Worm (Caenorhabditis elegans) whole organism, young adult: ENCODE results near the gene Y70G10A.4.
A peak's percentile ranks its signal among the peaks of the same experiment; 100 is the strongest.

Experiments used
- B0019.2 ChIP-seq: fragments of 200-800 bp; sonication (Bioruptor generic); conservative IDR thresholded peaks from 2 replicates; pipeline ENCODE4 v1.3.6; 2022; ENCODE audit warnings: missing genetic modification reagents, missing genetic modification characterization, missing compliant biosample characterization
- B0035.1 ChIP-seq: sonication (generic microtip); optimal IDR thresholded peaks from 2 replicates; lab custom pipeline; 2016; ENCODE audit warnings: missing genetic modification characterization, mild to moderate bottlenecking, missing compliant biosample characterization, missing genotype, missing genetic modification reagents
- B0336.3 ChIP-seq: fragments of 200-800 bp; sonication (Bioruptor generic); IDR thresholded peaks from 2 replicates; pipeline ENCODE4 v1.3.6; 2022; ENCODE audit warnings: missing genetic modification characterization, missing compliant biosample characterization
- C17E4.6 ChIP-seq: fragments of 200-800 bp; sonication (Bioruptor generic); IDR thresholded peaks from 2 replicates; pipeline ENCODE4 v1.3.6; 2022; ENCODE audit warnings: missing genetic modification reagents, missing genetic modification characterization, missing compliant biosample characterization
- D2030.7 ChIP-seq: fragments of 200-800 bp; sonication (Bioruptor generic); IDR thresholded peaks from 2 replicates; pipeline ENCODE4 v1.3.6; 2022; ENCODE audit warnings: missing genetic modification reagents, missing genetic modification characterization, missing compliant biosample characterization
- F23B12.7 ChIP-seq: sonication (generic microtip); optimal IDR thresholded peaks from 2 replicates; lab custom pipeline; 2017; ENCODE audit warnings: missing genetic modification characterization, mild to moderate bottlenecking, missing compliant biosample characterization, antibody characterized with exemption, moderate library complexity; ENCODE audit not compliant: insufficient read depth
- F33H1.4 ChIP-seq: fragments of 200-800 bp; sonication (Bioruptor generic); IDR thresholded peaks from 2 replicates; pipeline ENCODE4 v1.3.6; 2022; ENCODE audit warnings: missing genetic modification reagents, missing genetic modification characterization, missing compliant biosample characterization
- K12H6.12 ChIP-seq: fragments of 200-800 bp; sonication (Bioruptor generic); optimal IDR thresholded peaks from 2 replicates; lab custom pipeline; 2018; ENCODE audit warnings: mild to moderate bottlenecking, missing genetic modification characterization, missing compliant biosample characterization
- Y67H2A.10 ChIP-seq: fragments of 200-800 bp; sonication (Bioruptor generic); conservative IDR thresholded peaks from 2 replicates; pipeline ENCODE4 v1.3.6; 2022; ENCODE audit warnings: missing genetic modification reagents, missing genetic modification characterization, missing compliant biosample characterization
- ZK185.1 ChIP-seq: sonication (generic microtip); optimal IDR thresholded peaks from 2 replicates; lab custom pipeline; 2016; ENCODE audit warnings: mild to moderate bottlenecking, missing genetic modification characterization, missing compliant biosample characterization; ENCODE audit not compliant: poor library complexity, severe bottlenecking
- ama-1 ChIP-seq, 3 experiments: fragments of 150-350 bp in 1 of 3; sonication (generic microtip) in 2 of 3; optimal IDR thresholded peaks; 2 replicates each; lab custom pipeline; 2014 to 2018; ENCODE audit warnings: missing biosample characterization in 2 of 3, missing genetic modification characterization in 2 of 3, missing genetic modification reagents in 2 of 3
- aptf-3 ChIP-seq: fragments of 200-800 bp; sonication (Bioruptor generic); IDR thresholded peaks from 2 replicates; pipeline ENCODE4 v1.3.6; 2022; ENCODE audit warnings: missing genetic modification characterization, missing compliant biosample characterization
- athp-1 ChIP-seq: sonication (generic microtip); optimal IDR thresholded peaks from 2 replicates; lab custom pipeline; 2017; ENCODE audit warnings: mild to moderate bottlenecking, missing genetic modification characterization, missing compliant biosample characterization
- attf-5 ChIP-seq: fragments of 200-800 bp; sonication (Bioruptor generic); optimal IDR thresholded peaks from 2 replicates; lab custom pipeline; 2018; ENCODE audit warnings: mild to moderate bottlenecking, missing genetic modification characterization, missing compliant biosample characterization
- attf-6 ChIP-seq: fragments of 200-800 bp; sonication (Bioruptor generic); IDR thresholded peaks from 2 replicates; pipeline ENCODE4 v1.3.6; 2022; ENCODE audit warnings: missing genetic modification reagents, missing genetic modification characterization, missing compliant biosample characterization
- bed-1 ChIP-seq: fragments of 200-800 bp; sonication (Bioruptor generic); IDR thresholded peaks from 2 replicates; pipeline ENCODE4 v1.3.6; 2022; ENCODE audit warnings: missing genetic modification reagents, missing genetic modification characterization, missing compliant biosample characterization
- ccch-3 ChIP-seq: fragments of 200-800 bp; sonication (Bioruptor generic); optimal IDR thresholded peaks from 2 replicates; lab custom pipeline; 2018; ENCODE audit warnings: mild to moderate bottlenecking, missing genetic modification characterization, missing compliant biosample characterization
- ceh-100 ChIP-seq: fragments of 200-800 bp; sonication (Bioruptor generic); IDR thresholded peaks from 2 replicates; pipeline ENCODE4 v1.3.6; 2022; ENCODE audit warnings: missing genetic modification reagents, missing genetic modification characterization, missing compliant biosample characterization
- ceh-27 ChIP-seq: fragments of 200-800 bp; sonication (Bioruptor generic); optimal IDR thresholded peaks from 2 replicates; lab custom pipeline; 2018; ENCODE audit warnings: mild to moderate bottlenecking, missing genetic modification characterization, moderate library complexity, missing compliant biosample characterization
- ceh-58 ChIP-seq: fragments of 200-800 bp; sonication (Bioruptor generic); IDR thresholded peaks from 2 replicates; pipeline ENCODE4 v1.3.6; 2022; ENCODE audit warnings: missing genetic modification characterization, missing compliant biosample characterization
- ceh-91 ChIP-seq: fragments of 200-800 bp; sonication (Bioruptor generic); IDR thresholded peaks from 2 replicates; pipeline ENCODE4 v1.3.6; 2022; ENCODE audit warnings: missing genetic modification reagents, missing genetic modification characterization, missing compliant biosample characterization
- chd-7 ChIP-seq: sonication (generic microtip); optimal IDR thresholded peaks from 2 replicates; lab custom pipeline; 2016; ENCODE audit warnings: mild to moderate bottlenecking, missing genetic modification characterization, moderate library complexity, missing compliant biosample characterization
- dpl-1 ChIP-seq: fragments of 150-350 bp; optimal IDR thresholded peaks from 2 replicates; lab custom pipeline; 2014; ENCODE audit warnings: missing biosample characterization, missing genetic modification reagents, missing genetic modification characterization
- ekl-4 ChIP-seq: fragments of 200-800 bp; sonication (Bioruptor generic); IDR thresholded peaks from 2 replicates; pipeline ENCODE4 v1.3.6; 2022; ENCODE audit warnings: missing genetic modification reagents, missing genetic modification characterization, missing compliant biosample characterization
- ets-4 ChIP-seq: fragments of 200-800 bp; sonication (Bioruptor generic); optimal IDR thresholded peaks from 2 replicates; lab custom pipeline; 2018; ENCODE audit warnings: mild to moderate bottlenecking, missing genetic modification characterization, missing compliant biosample characterization
- gei-17 ChIP-seq: fragments of 200-800 bp; sonication (Bioruptor generic); optimal IDR thresholded peaks from 2 replicates; lab custom pipeline; 2018; ENCODE audit warnings: mild to moderate bottlenecking, missing genetic modification characterization, missing compliant biosample characterization
- him-1 ChIP-seq: sonication (generic microtip); optimal IDR thresholded peaks from 2 replicates; lab custom pipeline; 2016; ENCODE audit warnings: missing genotype, missing genetic modification reagents, missing genetic modification characterization, missing compliant biosample characterization
- hlh-26 ChIP-seq: fragments of 200-800 bp; sonication (Bioruptor generic); conservative IDR thresholded peaks from 2 replicates; pipeline ENCODE4 v1.3.6; 2022; ENCODE audit warnings: missing genetic modification reagents, missing genetic modification characterization, missing compliant biosample characterization
- hsf-1 ChIP-seq: fragments of 200-800 bp; sonication (Bioruptor generic); IDR thresholded peaks from 2 replicates; pipeline ENCODE4 v1.3.6; 2022; ENCODE audit warnings: missing genetic modification reagents, missing genetic modification characterization, missing compliant biosample characterization
- let-526 ChIP-seq: fragments of 200-800 bp; sonication (Bioruptor generic); IDR thresholded peaks from 2 replicates; pipeline ENCODE4 v1.3.6; 2022; ENCODE audit warnings: missing genetic modification reagents, missing genetic modification characterization, missing compliant biosample characterization
- let-607 ChIP-seq, 2 experiments: fragments of 200-800 bp in 1 of 2; sonication (Bioruptor generic) in 1 of 2; sonication (generic microtip) in 1 of 2; optimal IDR thresholded peaks; 2 replicates each; lab custom pipeline; 2016 to 2018; ENCODE audit warnings: mild to moderate bottlenecking in 2 of 2, missing compliant biosample characterization in 2 of 2, missing genetic modification characterization in 2 of 2, moderate library complexity in 2 of 2, missing genotype in 1 of 2
- lin-26 ChIP-seq: fragments of 200-800 bp; sonication (Bioruptor generic); IDR thresholded peaks from 2 replicates; pipeline ENCODE4 v1.3.6; 2022; ENCODE audit warnings: missing genetic modification reagents, missing genetic modification characterization, missing compliant biosample characterization
- lin-54 ChIP-seq: fragments of 200-800 bp; sonication (Bioruptor generic); optimal IDR thresholded peaks from 2 replicates; lab custom pipeline; 2018; ENCODE audit warnings: mild to moderate bottlenecking, missing genetic modification characterization, missing compliant biosample characterization
- madf-10 ChIP-seq: sonication (generic microtip); optimal IDR thresholded peaks from 2 replicates; lab custom pipeline; 2016; ENCODE audit warnings: mild to moderate bottlenecking, missing genetic modification characterization, missing compliant biosample characterization
- madf-3 ChIP-seq: fragments of 200-800 bp; sonication (Bioruptor generic); IDR thresholded peaks from 2 replicates; pipeline ENCODE4 v1.3.6; 2022; ENCODE audit warnings: missing genetic modification reagents, missing genetic modification characterization, missing compliant biosample characterization
- mcd-1 ChIP-seq: fragments of 200-800 bp; sonication (Bioruptor generic); IDR thresholded peaks from 2 replicates; pipeline ENCODE4 v1.3.6; 2022; ENCODE audit warnings: missing genetic modification reagents, missing genetic modification characterization, missing compliant biosample characterization
- mes-4 ChIP-seq: sonication (generic microtip); optimal IDR thresholded peaks from 2 replicates; lab custom pipeline; 2016; ENCODE audit warnings: missing genotype, missing genetic modification characterization, missing compliant biosample characterization
- mxl-1 ChIP-seq: sonication (generic microtip); optimal IDR thresholded peaks from 2 replicates; lab custom pipeline; 2016; ENCODE audit warnings: missing genetic modification characterization, missing compliant biosample characterization
- nfyb-1 ChIP-seq: fragments of 200-800 bp; sonication (Bioruptor generic); IDR thresholded peaks from 2 replicates; pipeline ENCODE4 v1.3.6; 2022; ENCODE audit warnings: missing genetic modification reagents, missing genetic modification characterization, missing compliant biosample characterization
- nhr-80 ChIP-seq: sonication (generic microtip); optimal IDR thresholded peaks from 2 replicates; lab custom pipeline; 2016; ENCODE audit warnings: missing genetic modification characterization, missing compliant biosample characterization
- nhr-90 ChIP-seq: sonication (generic microtip); optimal IDR thresholded peaks from 2 replicates; lab custom pipeline; 2016; ENCODE audit warnings: missing genotype, mild to moderate bottlenecking, missing genetic modification characterization, missing compliant biosample characterization
- rcor-1 ChIP-seq: fragments of 200-800 bp; sonication (Bioruptor generic); IDR thresholded peaks from 2 replicates; pipeline ENCODE4 v1.3.6; 2022; ENCODE audit warnings: missing genetic modification reagents, missing genetic modification characterization, missing compliant biosample characterization
- rec-8 ChIP-seq, 2 experiments: sonication (generic microtip); optimal IDR thresholded peaks; 2 replicates each; lab custom pipeline; 2016; ENCODE audit warnings: mild to moderate bottlenecking in 2 of 2, missing genetic modification characterization in 2 of 2, missing genetic modification reagents in 2 of 2, missing genotype in 2 of 2, missing biosample characterization in 1 of 2, missing compliant biosample characterization in 1 of 2, moderate library complexity in 1 of 2
- rpc-1 ChIP-seq, 2 experiments: fragments of 150-350 bp in 1 of 2; sonication (generic microtip) in 1 of 2; optimal IDR thresholded peaks; 2 replicates each; lab custom pipeline; 2014 to 2018; ENCODE audit warnings: missing biosample characterization in 1 of 2, missing genetic modification characterization in 1 of 2, missing genetic modification reagents in 1 of 2, missing genotype in 1 of 2
- sptf-2 ChIP-seq: fragments of 200-800 bp; sonication (Bioruptor generic); optimal IDR thresholded peaks from 2 replicates; lab custom pipeline; 2018; ENCODE audit warnings: mild to moderate bottlenecking, missing genetic modification characterization, missing compliant biosample characterization
- unc-130 ChIP-seq: sonication (generic microtip); optimal IDR thresholded peaks from 2 replicates; lab custom pipeline; 2016; ENCODE audit warnings: missing genetic modification reagents, missing genetic modification characterization, missing compliant biosample characterization
- xnd-1 ChIP-seq: sonication (generic microtip); optimal IDR thresholded peaks from 2 replicates; lab custom pipeline; 2016; ENCODE audit warnings: missing genotype, missing genetic modification reagents, missing genetic modification characterization, missing compliant biosample characterization
- ztf-26 ChIP-seq: sonication (generic microtip); optimal IDR thresholded peaks from 2 replicates; lab custom pipeline; 2017; ENCODE audit warnings: missing genetic modification characterization, missing compliant biosample characterization

Gene Y70G10A.4

DNA sequence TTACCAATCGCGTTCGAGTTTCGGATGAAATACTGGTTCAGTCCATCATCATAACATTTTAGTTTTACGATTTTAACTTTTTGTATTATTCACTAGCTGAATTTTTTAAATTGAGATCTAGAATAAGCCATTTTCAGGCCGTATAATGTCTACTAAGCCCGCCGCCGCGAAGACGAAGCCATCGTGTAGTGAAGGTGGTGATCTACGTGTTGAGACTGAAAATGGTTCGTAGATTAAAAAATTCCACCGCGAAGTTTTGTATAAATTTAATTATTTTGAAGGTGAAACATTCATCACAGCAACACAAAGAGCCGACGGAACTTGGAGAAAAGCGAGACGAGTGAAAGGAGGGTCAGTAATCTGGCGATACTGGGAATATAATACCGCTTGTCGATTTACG lies 12.3 kb upstream of the Y70G10A.4 start, which contains the start of gene T20G5.9:
Gene T20G5.9, plus strand, starts transcription at position 138 of the 400 bp plus-strand sequence.
- TF ChIP-seq mcd-1 (GFP tag; lab: Robert Waterston, UW) (0 out of 2 replicates have a peak, but pooled peaks have one; percentile 25), ceh-58 (no peak), rcor-1 (peak; percentile 16; the same call in 1 of the 2 replicates), madf-10 (tag; lab: Kevin White, UChicago) (no peak), bed-1 (no peak), nhr-90 (tag; lab: Kevin White, UChicago) (no peak), hsf-1 (0 out of 2 replicates have a peak, but pooled peaks have one; percentile 29), lin-54 (peak; percentile 9), B0336.3 (GFP tag; lab: Robert Waterston, UW) (0 out of 2 replicates have a peak, but pooled peaks have one; percentile 11), unc-130 (GFP tag; lab: Kevin White, UChicago) (no peak), nfyb-1 (GFP tag; lab: Robert Waterston, UW) (0 out of 2 replicates have a peak, but pooled peaks have one; percentile 49), athp-1 (tag; lab: Kevin White, UChicago) (peak; percentile 57), B0019.2 (GFP tag; lab: Robert Waterston, UW) (0 out of 2 replicates have a peak, but pooled peaks have one; percentile 20), ceh-27 (GFP tag; lab: Kevin White, UChicago) (no peak), madf-3 (no peak), F33H1.4 (GFP tag; lab: Robert Waterston, UW) (peak; percentile 42; the same call in 1 of the 2 replicates), him-1 (tag; lab: Kevin White, UChicago) (no peak), aptf-3 (GFP tag; lab: Robert Waterston, UW) (no peak), gei-17 (GFP tag; lab: Kevin White, UChicago) (no peak), F23B12.7 (tag; lab: Kevin White, UChicago) (no peak), D2030.7 (GFP tag; lab: Robert Waterston, UW) (peak; percentile 48; the same call in 1 of the 2 replicates), rec-8 (tag; optimal IDR thresholded peaks at IDR 0.05; lab: Kevin White, UChicago) (no peak), mxl-1 (no peak), ztf-26 (tag; lab: Kevin White, UChicago) (no peak), let-526 (GFP tag; lab: Robert Waterston, UW) (no peak), Y67H2A.10 (GFP tag; lab: Robert Waterston, UW) (no peak), sptf-2 (GFP tag; lab: Kevin White, UChicago) (no peak), rpc-1 (optimal IDR thresholded peaks at IDR 0.05; lab: Kevin White, UChicago) (no peak), rpc-1 (tag; optimal IDR thresholded peaks at IDR 0.05; lab: Kevin White, UChicago) (no peak), chd-7 (tag; lab: Kevin White, UChicago) (peak; percentile 44), ets-4 (no peak), dpl-1 (GFP tag; lab: Kevin White, UChicago) (no peak), ama-1 (optimal IDR thresholded peaks at IDR 0.05; lab: Kevin White, UChicago) (peak; percentile 31), ama-1 (GFP tag; optimal IDR thresholded peaks at IDR 0.05; lab: Kevin White, UChicago) (peak in 1 of 2 experiments; percentile 19), C17E4.6 (no peak), B0035.1 (tag; lab: Kevin White, UChicago) (no peak), ceh-100 (GFP tag; lab: Robert Waterston, UW) (no peak), lin-26 (peak; percentile 36; the same call in 1 of the 2 replicates), hlh-26 (GFP tag; lab: Robert Waterston, UW) (no peak), xnd-1 (tag; lab: Kevin White, UChicago) (peak; percentile 41), attf-6 (GFP tag; lab: Robert Waterston, UW) (no peak), ekl-4 (GFP tag; lab: Robert Waterston, UW) (0 out of 2 replicates have a peak, but pooled peaks have one; percentile 44), K12H6.12 (tag; lab: Kevin White, UChicago) (no peak), nhr-80 (tag; lab: Kevin White, UChicago) (no peak), ZK185.1 (tag; lab: Kevin White, UChicago) (no peak), mes-4 (tag; lab: Kevin White, UChicago) (no peak), ceh-91 (GFP tag; lab: Robert Waterston, UW) (peak; percentile 49; the same call in 1 of the 2 replicates), ccch-3 (no peak), attf-5 (no peak), let-607 (tag; optimal IDR thresholded peaks at IDR 0.05; lab: Kevin White, UChicago) (no peak)
